Worm (Caenorhabditis elegans): ENCODE results near the gene C56G2.4.
A peak's percentile ranks its signal among the peaks of the same experiment; 100 is the strongest.

DNA sequence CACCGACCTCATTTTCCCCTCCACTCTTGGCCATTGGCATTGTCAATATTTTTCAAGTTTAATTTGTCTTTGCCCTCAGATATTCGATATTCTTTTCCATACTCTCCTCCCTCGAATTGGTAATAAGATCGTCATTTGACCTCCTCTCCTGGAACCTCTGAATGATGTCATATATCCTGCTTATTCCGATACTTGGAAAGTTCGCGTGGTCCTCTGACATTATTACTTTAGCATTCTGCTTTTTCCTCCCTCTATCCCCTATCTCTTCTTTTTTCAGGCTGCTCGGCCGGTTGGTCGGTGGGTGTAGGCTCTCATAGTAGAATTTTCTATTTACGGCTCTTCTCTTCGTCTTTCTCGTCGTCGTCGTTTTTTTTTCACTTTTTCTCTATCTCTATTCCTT lies 20.9 kb downstream of the C56G2.4 start:
- TF ChIP-seq egl-5 (tag; optimal IDR thresholded peaks at IDR 0.05) = no peak
- no peak for TF ChIP-seq ztf-11 (tag; optimal IDR thresholded peaks at IDR 0.05)
- TF ChIP-seq mdl-1 (tag; optimal IDR thresholded peaks at IDR 0.05) = no peak
- no peak for TF ChIP-seq jun-1 (tag; optimal IDR thresholded peaks at IDR 0.05)
- no peak for TF ChIP-seq pqm-1 (tag; optimal IDR thresholded peaks at IDR 0.05)
- TF ChIP-seq ceh-16 (tag; optimal IDR thresholded peaks at IDR 0.05) = no peak
- TF ChIP-seq mml-1 (tag; optimal IDR thresholded peaks at IDR 0.05) = no peak
- TF ChIP-seq unc-39 (tag; optimal IDR thresholded peaks at IDR 0.05) = no peak
- TF ChIP-seq ceh-9 (tag; optimal IDR thresholded peaks at IDR 0.05) = no peak
- TF ChIP-seq nhr-11 (tag; optimal IDR thresholded peaks at IDR 0.05) = no peak
- TF ChIP-seq nhr-77 (tag; optimal IDR thresholded peaks at IDR 0.05) = no peak
- peak; percentile 20 for TF ChIP-seq nfya-1 (tag; optimal IDR thresholded peaks at IDR 0.05; ENCODE audit: insufficient read depth)
